Fruit fly (Drosophila melanogaster) whole organism, embryonic: Measurements from ENCODE around the gene CG46459.

Experiments
- Bgb ChIP-seq: fragments of 200-800 bp; sonication (Bioruptor generic); IDR thresholded peaks from 2 replicates; pipeline ENCODE4 v1.3.6; 2022; ENCODE audit warnings: missing biosample characterization, missing genetic modification characterization; ENCODE audit not compliant: partially characterized antibody
- CG10565 ChIP-seq: fragments of 200-800 bp; sonication (Bioruptor generic); optimal IDR thresholded peaks from 3 replicates; lab custom pipeline; 2016; ENCODE audit warnings: missing biosample characterization, mild to moderate bottlenecking, missing genetic modification characterization
- CG11093 ChIP-seq: fragments of 200-800 bp; sonication (Bioruptor generic); IDR thresholded peaks from 3 replicates; pipeline ENCODE4 v1.3.6; 2022; ENCODE audit warnings: missing biosample characterization, missing genetic modification characterization
- CG11696 ChIP-seq: fragments of 200-800 bp; sonication (Bioruptor generic); IDR thresholded peaks from 2 replicates; pipeline ENCODE4 v1.3.6; 2022; ENCODE audit warnings: missing biosample characterization, missing genetic modification characterization
- CG1233 ChIP-seq: fragments of 200-800 bp; sonication (Bioruptor generic); optimal IDR thresholded peaks from 4 replicates; lab custom pipeline; 2018; ENCODE audit warnings: missing biosample characterization, mild to moderate bottlenecking, missing genetic modification characterization
- CG15479 ChIP-seq: fragments of 200-800 bp; sonication (Bioruptor generic); optimal IDR thresholded peaks from 3 replicates; lab custom pipeline; 2019; ENCODE audit warnings: missing biosample characterization, mild to moderate bottlenecking, missing genetic modification characterization, moderate library complexity
- CG17359 ChIP-seq: fragments of 200-800 bp; sonication (Bioruptor generic); optimal IDR thresholded peaks from 3 replicates; lab custom pipeline; 2018; ENCODE audit warnings: missing biosample characterization, mild to moderate bottlenecking, missing genetic modification characterization, moderate library complexity
- CG32532 ChIP-seq: fragments of 200-800 bp; sonication (Bioruptor generic); IDR thresholded peaks from 2 replicates; pipeline ENCODE4 v1.3.6; 2022; ENCODE audit warnings: missing biosample characterization, missing genetic modification characterization
- CG34376 ChIP-seq: fragments of 200-800 bp; sonication (Bioruptor generic); optimal IDR thresholded peaks from 2 replicates; lab custom pipeline; 2018; ENCODE audit warnings: missing biosample characterization, mild to moderate bottlenecking, missing genetic modification characterization
- CG43689 ChIP-seq: fragments of 200-800 bp; sonication (Bioruptor generic); IDR thresholded peaks from 2 replicates; pipeline ENCODE4 v1.3.6; 2022; ENCODE audit warnings: missing biosample characterization, missing genetic modification characterization
- CG5180 ChIP-seq: fragments of 200-800 bp; sonication (Bioruptor generic); optimal IDR thresholded peaks from 3 replicates; lab custom pipeline; 2017; ENCODE audit warnings: missing biosample characterization, missing genetic modification characterization, mild to moderate bottlenecking, moderate library complexity, missing genetic modification reagents
- CG6254 ChIP-seq: fragments of 200-800 bp; sonication (Bioruptor generic); optimal IDR thresholded peaks from 3 replicates; lab custom pipeline; 2017; ENCODE audit warnings: mild to moderate bottlenecking, missing biosample characterization, missing genetic modification reagents, missing genetic modification characterization
- CG7963 ChIP-seq: fragments of 200-800 bp; sonication (Bioruptor generic); IDR thresholded peaks from 3 replicates; pipeline ENCODE4 v1.3.6; 2022; ENCODE audit warnings: missing biosample characterization, missing genetic modification characterization; ENCODE audit not compliant: partially characterized antibody
- CG7987 ChIP-seq: fragments of 200-800 bp; sonication (Bioruptor generic); optimal IDR thresholded peaks from 2 replicates; lab custom pipeline; 2018; ENCODE audit warnings: missing biosample characterization, mild to moderate bottlenecking, missing genetic modification characterization, moderate library complexity
- CG9609 ChIP-seq: fragments of 200-800 bp; sonication (Bioruptor generic); optimal IDR thresholded peaks from 3 replicates; lab custom pipeline; 2016; ENCODE audit warnings: missing biosample characterization, missing genetic modification characterization
- CG9727 ChIP-seq: fragments of 200-800 bp; sonication (Bioruptor generic); optimal IDR thresholded peaks from 3 replicates; lab custom pipeline; 2017; ENCODE audit warnings: missing biosample characterization, mild to moderate bottlenecking, missing genetic modification characterization
- CG9876 ChIP-seq: fragments of 200-800 bp; sonication (Bioruptor generic); optimal IDR thresholded peaks from 2 replicates; lab custom pipeline; 2016; ENCODE audit warnings: missing biosample characterization, missing genetic modification characterization
- CTCF ChIP-seq: fragments of 200-800 bp; sonication (Bioruptor generic); optimal IDR thresholded peaks from 2 replicates; lab custom pipeline; 2017; ENCODE audit warnings: missing biosample characterization, mild to moderate bottlenecking, missing genetic modification characterization, moderate library complexity
- Dip3 ChIP-seq: fragments of 200-800 bp; sonication (Bioruptor generic); optimal IDR thresholded peaks from 3 replicates; lab custom pipeline; 2016; ENCODE audit warnings: missing biosample characterization, missing genetic modification characterization
- Fer3 ChIP-seq: fragments of 200-800 bp; sonication (Bioruptor generic); optimal IDR thresholded peaks from 2 replicates; lab custom pipeline; 2018; ENCODE audit warnings: missing biosample characterization, mild to moderate bottlenecking, missing genetic modification characterization, moderate library complexity
- Hey ChIP-seq: fragments of 200-800 bp; sonication (Bioruptor generic); optimal IDR thresholded peaks from 3 replicates; lab custom pipeline; 2018; ENCODE audit warnings: missing biosample characterization, mild to moderate bottlenecking, missing genetic modification characterization
- NC2β ChIP-seq: fragments of 200-800 bp; sonication (Bioruptor generic); optimal IDR thresholded peaks from 2 replicates; lab custom pipeline; 2016; ENCODE audit warnings: missing biosample characterization, missing genetic modification characterization
- NfI ChIP-seq: fragments of 200-800 bp; sonication (Bioruptor generic); optimal IDR thresholded peaks from 3 replicates; lab custom pipeline; 2018; ENCODE audit warnings: missing biosample characterization, mild to moderate bottlenecking, missing genetic modification characterization, moderate library complexity
- Opbp ChIP-seq: fragments of 200-800 bp; sonication (Bioruptor generic); IDR thresholded peaks from 3 replicates; pipeline ENCODE4 v1.3.6; 2022; ENCODE audit warnings: missing biosample characterization, missing genetic modification characterization; ENCODE audit not compliant: partially characterized antibody
- Optix ChIP-seq: fragments of 200-800 bp; sonication (Bioruptor generic); IDR thresholded peaks from 3 replicates; pipeline ENCODE4 v1.3.6; 2022; ENCODE audit warnings: missing biosample characterization, missing genetic modification characterization
- PHDP ChIP-seq: fragments of 200-800 bp; sonication (Bioruptor generic); optimal IDR thresholded peaks from 3 replicates; lab custom pipeline; 2018; ENCODE audit warnings: missing biosample characterization, mild to moderate bottlenecking, missing genetic modification characterization, moderate library complexity
- abd-A ChIP-seq: fragments of 200-800 bp; sonication (Bioruptor generic); optimal IDR thresholded peaks from 3 replicates; lab custom pipeline; 2019; ENCODE audit warnings: missing biosample characterization, mild to moderate bottlenecking, missing genetic modification characterization, moderate library complexity
- bcd ChIP-seq: fragments of 200-800 bp; sonication (Bioruptor generic); optimal IDR thresholded peaks from 2 replicates; lab custom pipeline; 2017; ENCODE audit warnings: missing biosample characterization, mild to moderate bottlenecking, missing genetic modification characterization
- chinmo ChIP-seq: fragments of 200-800 bp; sonication (Bioruptor generic); IDR thresholded peaks from 4 replicates; pipeline ENCODE4 v1.3.6; 2022; ENCODE audit warnings: missing biosample characterization, missing genetic modification characterization; ENCODE audit not compliant: partially characterized antibody
- exex ChIP-seq: fragments of 200-800 bp; sonication (Bioruptor generic); optimal IDR thresholded peaks from 4 replicates; lab custom pipeline; 2018; ENCODE audit warnings: missing biosample characterization, mild to moderate bottlenecking, missing genetic modification characterization, moderate library complexity
- fd96Cb ChIP-seq: fragments of 200-800 bp; sonication (Bioruptor generic); optimal IDR thresholded peaks from 2 replicates; lab custom pipeline; 2018; ENCODE audit warnings: missing biosample characterization, mild to moderate bottlenecking, missing genetic modification characterization, moderate library complexity
- gcm ChIP-seq: fragments of 200-800 bp; sonication (Bioruptor generic); optimal IDR thresholded peaks from 2 replicates; lab custom pipeline; 2019; ENCODE audit warnings: missing biosample characterization, mild to moderate bottlenecking, missing genetic modification characterization, moderate library complexity
- gsb-n ChIP-seq: fragments of 200-800 bp; sonication (Bioruptor generic); optimal IDR thresholded peaks from 3 replicates; lab custom pipeline; 2018; ENCODE audit warnings: missing biosample characterization, mild to moderate bottlenecking, missing genetic modification characterization
- lilli ChIP-seq: fragments of 200-800 bp; sonication (Bioruptor generic); optimal IDR thresholded peaks from 3 replicates; lab custom pipeline; 2016; ENCODE audit warnings: missing biosample characterization, missing genetic modification characterization
- luna ChIP-seq: fragments of 200-800 bp; sonication (Bioruptor generic); optimal IDR thresholded peaks from 2 replicates; lab custom pipeline; 2016; ENCODE audit warnings: missing biosample characterization, missing genetic modification characterization
- pfk ChIP-seq: fragments of 200-800 bp; sonication (Bioruptor generic); optimal IDR thresholded peaks from 2 replicates; lab custom pipeline; 2018; ENCODE audit warnings: missing biosample characterization, mild to moderate bottlenecking, missing genetic modification characterization, moderate library complexity
- sug ChIP-seq: fragments of 200-800 bp; optimal IDR thresholded peaks from 2 replicates; lab custom pipeline; 2019; ENCODE audit warnings: missing biosample characterization, mild to moderate bottlenecking, missing genetic modification characterization, moderate library complexity
- tna ChIP-seq: fragments of 200-800 bp; sonication (Bioruptor generic); IDR thresholded peaks from 2 replicates; pipeline ENCODE4 v1.3.6; 2022; ENCODE audit warnings: missing biosample characterization, missing genetic modification characterization; ENCODE audit not compliant: partially characterized antibody

CG46459 gene

DNA sequence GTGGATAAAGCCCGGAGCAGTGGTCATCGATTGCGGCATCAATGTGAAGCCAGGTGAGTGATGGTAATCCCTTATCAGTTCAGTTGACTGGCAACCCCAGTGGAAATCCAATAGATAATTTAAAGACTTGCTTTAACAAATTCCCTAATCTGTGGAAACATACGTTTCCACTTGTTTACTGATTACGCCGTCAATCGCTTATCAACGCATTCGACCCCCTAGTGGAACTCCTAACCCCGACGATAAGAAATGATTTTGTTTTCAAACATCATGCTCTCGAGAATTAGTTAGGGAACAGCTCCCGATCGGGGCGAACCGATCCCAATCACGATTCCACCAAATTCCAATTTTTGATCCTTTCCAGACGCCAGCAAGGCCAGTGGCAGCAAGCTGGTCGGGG, 4.2 kb downstream of the CG46459 start:
- peak; percentile 14 for TF ChIP-seq CG15479 (GFP tag; lab: Kevin White, UChicago)
- peak; percentile 97 for TF ChIP-seq sug (tag; lab: Kevin White, UChicago)
- TF ChIP-seq chinmo (GFP tag; lab: Robert Waterston, UW): 0 out of 4 replicates have a peak, but pooled peaks have one; percentile 27
- peak; percentile 93 for TF ChIP-seq Hey (tag; lab: Kevin White, UChicago)
- peak; percentile 32 for TF ChIP-seq exex (tag; lab: Kevin White, UChicago)
- peak; percentile 20 for TF ChIP-seq CG34376 (GFP tag; lab: Kevin White, UChicago)
- no peak for TF ChIP-seq Bgb (GFP tag; lab: Robert Waterston, UW)
- no peak for TF ChIP-seq pfk (GFP tag; lab: Kevin White, UChicago)

DNA sequence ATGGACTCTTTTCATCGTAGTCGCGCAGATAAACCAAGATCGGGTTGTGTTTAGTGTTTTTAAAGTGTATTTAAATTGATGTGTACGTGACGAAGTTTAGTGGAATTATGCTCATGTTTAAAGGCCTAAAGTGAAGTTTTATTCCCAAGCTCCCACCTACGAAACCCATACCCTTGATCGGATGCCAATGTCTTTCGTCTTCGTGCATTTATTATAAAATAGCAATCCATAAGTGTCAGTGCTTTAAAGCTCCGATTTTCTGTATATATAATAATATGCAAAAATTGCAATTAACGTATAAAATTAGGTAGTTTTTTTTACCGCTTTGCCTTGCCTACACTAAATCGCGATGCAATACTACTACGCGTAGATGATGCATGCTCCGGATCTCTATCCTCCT, 8.5 kb downstream of the CG46459 start, which contains the start of gene CG31391:
Gene CG31391 (minus strand): TSS at position 101 of the 400 bp plus-strand sequence.
- TF ChIP-seq CG10565 (GFP tag; lab: Kevin White, UChicago) (no peak), PHDP (no peak), abd-A (tag; lab: Kevin White, UChicago) (no peak), NfI (no peak), NC2β (no peak), CG6254 (no peak), CG32532 (GFP tag; lab: Robert Waterston, UW) (no peak), gcm (GFP tag; lab: Kevin White, UChicago) (no peak), CG9876 (GFP tag; lab: Kevin White, UChicago) (no peak), CG1233 (no peak), CG43689 (no peak), Dip3 (GFP tag; lab: Kevin White, UChicago) (no peak), CG11696 (no peak), CG7987 (GFP tag; lab: Kevin White, UChicago) (no peak)

dm6 chr3R:10706763-10707162, 10.3 kb downstream of the CG46459 start, which contains the start of the genes CG31467 and CG14684:
Gene CG31467, minus strand, starts transcription at chr3R:10706863.
Gene CG14684, plus strand, starts transcription at chr3R:10706974.
- TF ChIP-seq CG5180 (GFP tag; lab: Kevin White, UChicago): no peak
- no peak for TF ChIP-seq luna (GFP tag; lab: Kevin White, UChicago)
- TF ChIP-seq CG32532 (GFP tag; lab: Robert Waterston, UW): no peak
- TF ChIP-seq CG17359 (tag; lab: Kevin White, UChicago): no peak
- no peak for TF ChIP-seq Optix (GFP tag; lab: Robert Waterston, UW)
- TF ChIP-seq CG7963 (GFP tag; lab: Robert Waterston, UW): no peak
- no peak for TF ChIP-seq Fer3 (tag; lab: Kevin White, UChicago)
- TF ChIP-seq bcd (GFP tag; lab: Kevin White, UChicago): no peak
- no peak for TF ChIP-seq CTCF (GFP tag; lab: Kevin White, UChicago)
- TF ChIP-seq gsb-n (tag; lab: Kevin White, UChicago): no peak
- no peak for TF ChIP-seq tna
- TF ChIP-seq lilli (GFP tag; lab: Kevin White, UChicago): no peak
- no peak for TF ChIP-seq CG9727
- no peak for TF ChIP-seq CG11093 (GFP tag; lab: Robert Waterston, UW)
- TF ChIP-seq CG9609 (GFP tag; lab: Kevin White, UChicago): no peak
- TF ChIP-seq fd96Cb (tag; lab: Kevin White, UChicago): no peak
- no peak for TF ChIP-seq Opbp (GFP tag; lab: Robert Waterston, UW)
